Worm (Caenorhabditis elegans) whole organism, L2 larva: ENCODE results near the gene gba-1.

Experiments
- R02D3.7 ChIP-seq: fragments of 150-350 bp; optimal IDR thresholded peaks from 2 replicates; lab custom pipeline; 2014; ENCODE audit warnings: missing biosample characterization, missing genetic modification characterization
- Y55F3AM.14 ChIP-seq: fragments of 200-800 bp; sonication (Bioruptor generic); optimal IDR thresholded peaks from 2 replicates; lab custom pipeline; 2018; ENCODE audit warnings: mild to moderate bottlenecking, missing genetic modification characterization, missing compliant biosample characterization
- ceh-82 ChIP-seq: fragments of 150-350 bp; optimal IDR thresholded peaks from 2 replicates; lab custom pipeline; 2014; ENCODE audit warnings: missing biosample characterization, missing genetic modification characterization
- egl-27 ChIP-seq: sonication (generic microtip); optimal IDR thresholded peaks from 3 replicates; lab custom pipeline; 2017; ENCODE audit warnings: missing biosample characterization, missing genetic modification reagents, missing genetic modification characterization
- elt-3 ChIP-seq: sonication (generic microtip); optimal IDR thresholded peaks from 2 replicates; lab custom pipeline; 2017; ENCODE audit warnings: missing biosample characterization, missing genetic modification characterization
- lin-13 ChIP-seq: fragments of 150-350 bp; optimal IDR thresholded peaks from 2 replicates; lab custom pipeline; 2014; ENCODE audit warnings: missing biosample characterization, missing genetic modification reagents, missing genetic modification characterization
- lin-39 ChIP-seq: fragments of 150-350 bp; optimal IDR thresholded peaks from 2 replicates; lab custom pipeline; 2014; ENCODE audit warnings: missing biosample characterization, missing genetic modification reagents, missing genetic modification characterization
- mab-5 ChIP-seq: fragments of 150-350 bp; optimal IDR thresholded peaks from 2 replicates; lab custom pipeline; 2014; ENCODE audit warnings: missing biosample characterization, missing genetic modification characterization
- nhr-10 ChIP-seq: sonication (generic microtip); optimal IDR thresholded peaks from 2 replicates; lab custom pipeline; 2017; ENCODE audit warnings: missing biosample characterization, missing genetic modification characterization
- nhr-25 ChIP-seq: fragments of 150-350 bp; sonication (generic microtip); optimal IDR thresholded peaks from 3 replicates; lab custom pipeline; 2014; ENCODE audit warnings: missing biosample characterization, missing genetic modification characterization
- skn-1 ChIP-seq: sonication (generic microtip); optimal IDR thresholded peaks from 2 replicates; lab custom pipeline; 2017; ENCODE audit warnings: missing biosample characterization, missing genetic modification characterization
- snpc-4 ChIP-seq: fragments of 150-350 bp; optimal IDR thresholded peaks from 2 replicates; lab custom pipeline; 2014; ENCODE audit warnings: missing biosample characterization, missing genetic modification characterization
- ztf-1 ChIP-seq: fragments of 200-800 bp; sonication (Bioruptor generic); conservative IDR thresholded peaks from 2 replicates; pipeline ENCODE4 v1.3.6; 2022; ENCODE audit warnings: missing genetic modification characterization, missing compliant biosample characterization
- ztf-11 ChIP-seq: sonication (generic microtip); optimal IDR thresholded peaks from 2 replicates; lab custom pipeline; 2017; ENCODE audit warnings: missing biosample characterization, missing genetic modification characterization

DNA sequence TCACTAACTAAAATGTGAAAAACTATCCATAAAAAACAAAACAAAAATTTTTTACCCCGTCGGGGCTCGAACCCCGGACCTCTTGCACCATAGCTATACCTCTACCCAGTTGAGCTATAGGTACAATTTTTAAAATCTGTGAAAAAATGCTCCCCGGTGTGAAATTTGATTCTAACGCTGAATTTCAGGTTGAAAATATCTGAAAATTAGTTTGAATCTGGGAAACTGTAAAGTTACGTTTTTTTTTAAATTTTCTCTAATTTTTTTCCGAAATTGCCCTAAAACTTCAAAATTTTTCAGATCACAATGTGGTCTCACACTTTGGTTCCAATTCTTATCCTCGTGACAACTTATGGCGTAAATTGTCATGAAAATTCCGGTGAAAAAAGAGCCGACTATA is 31.3 kb downstream of the gba-1 start, which contains the start of gene Y59C2A.1:
- TF ChIP-seq elt-3 (tag; lab: Kevin White, UChicago) (no peak), nhr-10 (tag; lab: Kevin White, UChicago) (no peak), lin-39 (tag; lab: Kevin White, UChicago) (no peak), mab-5 (tag; lab: Kevin White, UChicago) (no peak), lin-13 (GFP tag; lab: Kevin White, UChicago) (no peak), ztf-1 (GFP tag; lab: Robert Waterston, UW) (no peak), egl-27 (no peak), Y55F3AM.14 (GFP tag; lab: Kevin White, UChicago) (no peak), skn-1 (tag; lab: Kevin White, UChicago) (no peak), nhr-25 (tag; lab: Kevin White, UChicago) (no peak), R02D3.7 (tag; lab: Kevin White, UChicago) (no peak), ztf-11 (tag; lab: Kevin White, UChicago) (no peak), ceh-82 (tag; lab: Kevin White, UChicago) (no peak), snpc-4 (no peak)
